Worm (Caenorhabditis elegans) whole organism, L1 larva: ENCODE data around the gene ttc-37.

Experiments used
- F16B12.6 ChIP-seq: fragments of 150-350 bp; optimal IDR thresholded peaks from 2 replicates; lab custom pipeline; 2014; ENCODE audit warnings: missing biosample characterization, missing genetic modification characterization
- aha-1 ChIP-seq: fragments of 150-350 bp; optimal IDR thresholded peaks from 2 replicates; lab custom pipeline; 2014; ENCODE audit warnings: missing biosample characterization, missing genetic modification characterization
- ceh-88 ChIP-seq: fragments of 200-800 bp; sonication (Bioruptor generic); IDR thresholded peaks from 2 replicates; pipeline ENCODE4 v1.3.6; 2022; ENCODE audit warnings: missing genetic modification characterization, missing compliant biosample characterization
- ces-1 ChIP-seq: fragments of 150-350 bp; optimal IDR thresholded peaks from 2 replicates; lab custom pipeline; 2014; ENCODE audit warnings: missing biosample characterization, missing genetic modification reagents, missing genetic modification characterization
- dpl-1 ChIP-seq, 3 experiments: fragments of 150-350 bp in 2 of 3; sonication (generic microtip) in 1 of 3; optimal IDR thresholded peaks; 2 replicates each; lab custom pipeline; 2014 to 2017; ENCODE audit warnings: missing biosample characterization in 3 of 3, missing genetic modification characterization in 3 of 3, missing genetic modification reagents in 3 of 3
- dsc-1 ChIP-seq: sonication (generic microtip); optimal IDR thresholded peaks from 2 replicates; lab custom pipeline; 2016; ENCODE audit warnings: mild to moderate bottlenecking, missing genetic modification characterization, missing compliant biosample characterization
- egl-13 ChIP-seq: sonication (generic microtip); optimal IDR thresholded peaks from 2 replicates; lab custom pipeline; 2016; ENCODE audit warnings: missing genotype, missing genetic modification reagents, missing genetic modification characterization, missing compliant biosample characterization
- egl-27 ChIP-seq, 2 experiments: fragments of 150-350 bp in 1 of 2; sonication (generic microtip); optimal IDR thresholded peaks; 3 replicates each; lab custom pipeline; 2017 to 2018; ENCODE audit warnings: missing biosample characterization in 2 of 2, missing genetic modification characterization in 2 of 2, missing genetic modification reagents in 2 of 2
- hlh-4 ChIP-seq: sonication (generic microtip); optimal IDR thresholded peaks from 2 replicates; lab custom pipeline; 2016; ENCODE audit warnings: mild to moderate bottlenecking, missing genetic modification characterization, missing compliant biosample characterization
- lin-14 ChIP-seq: fragments of 200-800 bp; sonication (Bioruptor generic); optimal IDR thresholded peaks from 2 replicates; lab custom pipeline; 2018; ENCODE audit warnings: mild to moderate bottlenecking, missing genetic modification characterization, moderate library complexity, missing compliant biosample characterization
- mab-9 ChIP-seq: fragments of 200-800 bp; sonication (Bioruptor generic); IDR thresholded peaks from 2 replicates; pipeline ENCODE4 v1.3.6; 2022; ENCODE audit warnings: missing genetic modification reagents, missing genetic modification characterization, missing compliant biosample characterization
- mdl-1 ChIP-seq, 2 experiments: fragments of 150-350 bp; optimal IDR thresholded peaks; 2 replicates each; lab custom pipeline; 2014 to 2017; ENCODE audit warnings: missing biosample characterization in 2 of 2, missing genetic modification characterization in 2 of 2, inconsistent platforms in 1 of 2
- nhr-71 ChIP-seq: sonication (generic microtip); optimal IDR thresholded peaks from 2 replicates; lab custom pipeline; 2016; ENCODE audit warnings: mild to moderate bottlenecking, missing genetic modification characterization, moderate library complexity, missing compliant biosample characterization
- nhr-76 ChIP-seq: sonication (generic microtip); optimal IDR thresholded peaks from 2 replicates; lab custom pipeline; 2017; ENCODE audit warnings: missing biosample characterization, missing genetic modification characterization
- rnt-1 ChIP-seq: sonication (generic microtip); optimal IDR thresholded peaks from 2 replicates; lab custom pipeline; 2016; ENCODE audit warnings: mild to moderate bottlenecking, missing genetic modification characterization, moderate library complexity, missing compliant biosample characterization
- snpc-4 ChIP-seq: fragments of 150-350 bp; optimal IDR thresholded peaks from 2 replicates; lab custom pipeline; 2014; ENCODE audit warnings: missing biosample characterization, missing genetic modification characterization
- sup-37 ChIP-seq: fragments of 200-800 bp; sonication (Bioruptor generic); optimal IDR thresholded peaks from 2 replicates; lab custom pipeline; 2018; ENCODE audit warnings: mild to moderate bottlenecking, missing genetic modification characterization, missing compliant biosample characterization
- vab-15 ChIP-seq: sonication (generic microtip); optimal IDR thresholded peaks from 2 replicates; lab custom pipeline; 2017; ENCODE audit warnings: missing genotype, mild to moderate bottlenecking, missing genetic modification characterization, missing compliant biosample characterization
- zag-1 ChIP-seq: fragments of 150-350 bp; optimal IDR thresholded peaks from 2 replicates; lab custom pipeline; 2014; ENCODE audit warnings: missing biosample characterization, missing genetic modification characterization
- ztf-4 ChIP-seq: fragments of 150-350 bp; optimal IDR thresholded peaks from 2 replicates; lab custom pipeline; 2014; ENCODE audit warnings: missing biosample characterization, missing genetic modification characterization

Gene ttc-37

DNA sequence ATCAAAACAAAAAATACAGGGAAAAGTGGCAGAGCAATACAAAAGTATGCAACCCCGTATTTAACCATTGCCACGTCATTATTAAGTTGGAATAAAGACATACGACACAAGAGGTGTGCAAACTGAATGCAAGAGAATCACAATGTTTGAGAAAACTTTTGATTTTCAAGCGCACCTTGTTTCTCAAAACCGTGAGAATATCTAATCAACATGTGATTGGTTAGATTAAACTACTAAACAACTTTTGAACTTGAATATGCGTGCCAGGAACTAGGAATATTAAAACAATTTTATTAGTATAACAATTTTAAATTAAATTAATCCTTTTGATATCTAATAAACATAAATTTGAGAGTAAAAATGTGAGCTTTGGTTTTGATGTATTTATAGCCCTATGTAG lies 55.2 kb downstream of the ttc-37 start, which contains the start of gene srt-70:
Gene srt-70, minus strand, starts transcription at position 101 of the 400 bp plus-strand sequence.
- TF ChIP-seq lin-14 (GFP tag; lab: Kevin White, UChicago) (no peak), ceh-88 (no peak), egl-13 (tag; lab: Kevin White, UChicago) (no peak), hlh-4 (no peak), ces-1 (GFP tag; lab: Kevin White, UChicago) (no peak), egl-27 (tag; optimal IDR thresholded peaks at IDR 0.05; lab: Kevin White, UChicago) (no peak), mdl-1 (tag; optimal IDR thresholded peaks at IDR 0.05; lab: Kevin White, UChicago) (no peak), dpl-1 (GFP tag; optimal IDR thresholded peaks at IDR 0.05; lab: Kevin White, UChicago) (no peak), zag-1 (tag; lab: Kevin White, UChicago) (no peak), mab-9 (GFP tag; lab: Robert Waterston, UW) (no peak), nhr-71 (no peak), ztf-4 (tag; lab: Kevin White, UChicago) (no peak), dsc-1 (no peak), nhr-76 (tag; lab: Kevin White, UChicago) (no peak), F16B12.6 (no peak), aha-1 (tag; lab: Kevin White, UChicago) (no peak), vab-15 (tag; lab: Kevin White, UChicago) (no peak)

DNA sequence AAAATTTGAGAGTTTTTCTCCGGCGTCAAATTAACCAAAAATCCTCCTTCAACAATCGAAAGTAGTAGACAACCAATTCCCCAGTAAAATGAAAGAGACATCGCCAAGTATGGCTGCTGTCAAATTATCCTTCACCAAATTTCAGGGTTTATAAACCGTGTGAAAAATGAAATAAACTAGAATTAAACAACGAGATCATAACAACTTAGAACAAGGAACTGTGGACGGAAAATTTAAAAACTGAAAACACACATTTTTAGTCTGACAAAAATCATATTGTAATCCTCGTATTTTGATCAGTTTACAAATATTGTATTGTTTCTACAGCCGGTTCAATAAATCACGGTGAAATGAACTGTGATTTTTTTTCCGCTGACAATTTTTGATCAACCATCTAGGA lies 58.7 kb downstream of the ttc-37 start, which contains the start of gene cest-30:
Gene cest-30, minus strand, starts transcription at position 101 of the 400 bp plus-strand sequence.
- TF ChIP-seq rnt-1 (tag; lab: Kevin White, UChicago) (no peak), sup-37 (GFP tag; lab: Kevin White, UChicago) (no peak), mdl-1 (tag; optimal IDR thresholded peaks at IDR 0.05; lab: Kevin White, UChicago) (no peak), snpc-4 (tag; lab: Kevin White, UChicago) (no peak)
